Fruit fly (Drosophila melanogaster) whole organism, embryonic: ENCODE data around the gene Nadsyn.
A peak's percentile ranks its signal among the peaks of the same experiment; 100 is the strongest.

Experiments
- CG12299 ChIP-seq: fragments of 200-800 bp; sonication (Bioruptor generic); optimal IDR thresholded peaks from 2 replicates; lab custom pipeline; 2018; ENCODE audit warnings: missing biosample characterization, mild to moderate bottlenecking, missing genetic modification characterization
- CG12942 ChIP-seq: fragments of 200-800 bp; sonication (Bioruptor generic); optimal IDR thresholded peaks from 3 replicates; lab custom pipeline; 2016; ENCODE audit warnings: missing biosample characterization, missing genetic modification characterization
- CG13296 ChIP-seq: fragments of 200-800 bp; sonication (Bioruptor generic); optimal IDR thresholded peaks from 3 replicates; lab custom pipeline; 2018; ENCODE audit warnings: missing biosample characterization, mild to moderate bottlenecking, missing genetic modification characterization
- CG14050 ChIP-seq: fragments of 200-800 bp; sonication (Bioruptor generic); IDR thresholded peaks from 3 replicates; pipeline ENCODE4 v1.3.6; 2022; ENCODE audit warnings: missing biosample characterization, missing genetic modification characterization
- CG14965 ChIP-seq: fragments of 200-800 bp; sonication (Bioruptor generic); optimal IDR thresholded peaks from 2 replicates; lab custom pipeline; 2016; ENCODE audit warnings: missing biosample characterization, missing genetic modification characterization, borderline replicate concordance
- CG15269 ChIP-seq: fragments of 200-800 bp; sonication (Bioruptor generic); optimal IDR thresholded peaks from 2 replicates; lab custom pipeline; 2018; ENCODE audit warnings: missing biosample characterization, mild to moderate bottlenecking, missing genetic modification characterization, moderate library complexity
- CG16813 ChIP-seq: fragments of 200-800 bp; sonication (Bioruptor generic); IDR thresholded peaks from 3 replicates; pipeline ENCODE4 v1.3.6; 2022; ENCODE audit warnings: missing biosample characterization, missing genetic modification characterization; ENCODE audit not compliant: partially characterized antibody
- CG18262 ChIP-seq: fragments of 200-800 bp; optimal IDR thresholded peaks from 3 replicates; lab custom pipeline; 2019; ENCODE audit warnings: missing biosample characterization, mild to moderate bottlenecking, missing genetic modification characterization, moderate library complexity
- CG18764 ChIP-seq: fragments of 200-800 bp; sonication (Bioruptor generic); optimal IDR thresholded peaks from 3 replicates; lab custom pipeline; 2016; ENCODE audit warnings: missing biosample characterization, missing genetic modification characterization
- CG32767 ChIP-seq: fragments of 200-800 bp; sonication (Bioruptor generic); IDR thresholded peaks from 2 replicates; pipeline ENCODE4 v1.3.6; 2022; ENCODE audit warnings: missing biosample characterization, missing genetic modification characterization
- CG34376 ChIP-seq: fragments of 200-800 bp; sonication (Bioruptor generic); optimal IDR thresholded peaks from 2 replicates; lab custom pipeline; 2018; ENCODE audit warnings: missing biosample characterization, mild to moderate bottlenecking, missing genetic modification characterization
- CG3838 ChIP-seq: fragments of 200-800 bp; sonication (Bioruptor generic); optimal IDR thresholded peaks from 3 replicates; lab custom pipeline; 2016; ENCODE audit warnings: missing biosample characterization, missing genetic modification characterization
- CG3995 ChIP-seq: fragments of 200-800 bp; sonication (Bioruptor generic); optimal IDR thresholded peaks from 3 replicates; lab custom pipeline; 2016; ENCODE audit warnings: missing biosample characterization, missing genetic modification characterization
- CG4820 ChIP-seq: fragments of 200-800 bp; sonication (Bioruptor generic); optimal IDR thresholded peaks from 3 replicates; lab custom pipeline; 2016; ENCODE audit warnings: missing biosample characterization, missing genetic modification characterization
- CG6654 ChIP-seq: fragments of 200-800 bp; sonication (Bioruptor generic); optimal IDR thresholded peaks from 2 replicates; lab custom pipeline; 2017; ENCODE audit warnings: missing biosample characterization, mild to moderate bottlenecking, missing genetic modification characterization
- CG9215 ChIP-seq: fragments of 200-800 bp; sonication (Bioruptor generic); IDR thresholded peaks from 2 replicates; pipeline ENCODE4 v1.3.6; 2022; ENCODE audit warnings: missing biosample characterization, missing genetic modification characterization
- D19A ChIP-seq: fragments of 200-800 bp; optimal IDR thresholded peaks from 3 replicates; lab custom pipeline; 2019; ENCODE audit warnings: missing biosample characterization, mild to moderate bottlenecking, missing genetic modification characterization, moderate library complexity
- D19B ChIP-seq: fragments of 200-800 bp; sonication (Bioruptor generic); optimal IDR thresholded peaks from 2 replicates; lab custom pipeline; 2017; ENCODE audit warnings: missing biosample characterization, mild to moderate bottlenecking, missing genetic modification characterization
- Dad ChIP-seq: fragments of 200-800 bp; sonication (Bioruptor generic); optimal IDR thresholded peaks from 3 replicates; lab custom pipeline; 2016; ENCODE audit warnings: missing biosample characterization, missing genetic modification characterization
- Dip3 ChIP-seq: fragments of 200-800 bp; sonication (Bioruptor generic); optimal IDR thresholded peaks from 3 replicates; lab custom pipeline; 2016; ENCODE audit warnings: missing biosample characterization, missing genetic modification characterization
- Fer3 ChIP-seq: fragments of 200-800 bp; sonication (Bioruptor generic); optimal IDR thresholded peaks from 2 replicates; lab custom pipeline; 2018; ENCODE audit warnings: missing biosample characterization, mild to moderate bottlenecking, missing genetic modification characterization, moderate library complexity
- Hand ChIP-seq: fragments of 200-800 bp; sonication (Bioruptor generic); optimal IDR thresholded peaks from 2 replicates; lab custom pipeline; 2017; ENCODE audit warnings: mild to moderate bottlenecking, missing biosample characterization, missing genetic modification reagents, missing genetic modification characterization
- Hr51 ChIP-seq, 2 experiments: fragments of 200-800 bp; sonication (Bioruptor generic); optimal IDR thresholded peaks; 2 replicates in 1 of 2; 3 replicates in 1 of 2; lab custom pipeline; 2016 to 2018; ENCODE audit warnings: missing biosample characterization in 2 of 2, missing genetic modification characterization in 2 of 2, mild to moderate bottlenecking in 1 of 2, moderate library complexity in 1 of 2
- MESR4 ChIP-seq: fragments of 200-800 bp; sonication (Bioruptor generic); optimal IDR thresholded peaks from 2 replicates; lab custom pipeline; 2018; ENCODE audit warnings: missing biosample characterization, mild to moderate bottlenecking, missing genetic modification characterization, moderate library complexity
- MTF-1 ChIP-seq: fragments of 200-800 bp; sonication (Bioruptor generic); optimal IDR thresholded peaks from 2 replicates; lab custom pipeline; 2018; ENCODE audit warnings: missing biosample characterization, mild to moderate bottlenecking, missing genetic modification characterization, borderline replicate concordance
- Oaz ChIP-seq: fragments of 200-800 bp; sonication (Bioruptor generic); IDR thresholded peaks from 2 replicates; pipeline ENCODE4 v1.3.6; 2022; ENCODE audit warnings: missing biosample characterization, missing genetic modification characterization
- Ssrp ChIP-seq: fragments of 200-800 bp; sonication (Bioruptor generic); optimal IDR thresholded peaks from 2 replicates; lab custom pipeline; 2018; ENCODE audit warnings: missing biosample characterization, mild to moderate bottlenecking, missing genetic modification characterization, moderate library complexity
- ato ChIP-seq: fragments of 200-800 bp; sonication (Bioruptor generic); IDR thresholded peaks from 2 replicates; pipeline ENCODE4 v1.3.6; 2022; ENCODE audit warnings: missing biosample characterization, missing genetic modification characterization; ENCODE audit not compliant: partially characterized antibody
- bcd ChIP-seq: fragments of 200-800 bp; sonication (Bioruptor generic); optimal IDR thresholded peaks from 2 replicates; lab custom pipeline; 2017; ENCODE audit warnings: missing biosample characterization, mild to moderate bottlenecking, missing genetic modification characterization
- corto ChIP-seq: fragments of 200-800 bp; sonication (Bioruptor generic); optimal IDR thresholded peaks from 2 replicates; lab custom pipeline; 2016; ENCODE audit warnings: missing biosample characterization, mild to moderate bottlenecking, missing genetic modification characterization, moderate library complexity
- crc ChIP-seq: fragments of 200-800 bp; sonication (Bioruptor generic); optimal IDR thresholded peaks from 2 replicates; lab custom pipeline; 2016; ENCODE audit warnings: missing biosample characterization, missing genetic modification characterization
- da ChIP-seq: fragments of 200-800 bp; sonication (Bioruptor generic); optimal IDR thresholded peaks from 2 replicates; lab custom pipeline; 2016; ENCODE audit warnings: missing biosample characterization, missing genetic modification characterization
- disco-r ChIP-seq: fragments of 200-800 bp; sonication (Bioruptor generic); optimal IDR thresholded peaks from 2 replicates; lab custom pipeline; 2016; ENCODE audit warnings: missing biosample characterization, missing genetic modification characterization
- eve ChIP-seq, 2 experiments: fragments of >200 bp; optimal IDR thresholded peaks; 2 replicates each; lab custom pipeline; 2017; ENCODE audit warnings: missing biosample characterization in 2 of 2, missing genetic modification characterization in 2 of 2
- fd102C ChIP-seq: fragments of 200-800 bp; sonication (Bioruptor generic); optimal IDR thresholded peaks from 2 replicates; lab custom pipeline; 2018; ENCODE audit warnings: missing biosample characterization, mild to moderate bottlenecking, missing genetic modification characterization, moderate library complexity
- fru ChIP-seq: fragments of >200 bp; optimal IDR thresholded peaks from 2 replicates; lab custom pipeline; 2017
- fu2 ChIP-seq: fragments of 200-800 bp; sonication (Bioruptor generic); optimal IDR thresholded peaks from 2 replicates; lab custom pipeline; 2016; ENCODE audit warnings: missing biosample characterization, missing genetic modification characterization
- gcm ChIP-seq: fragments of 200-800 bp; sonication (Bioruptor generic); optimal IDR thresholded peaks from 2 replicates; lab custom pipeline; 2019; ENCODE audit warnings: missing biosample characterization, mild to moderate bottlenecking, missing genetic modification characterization, moderate library complexity
- inv ChIP-seq: fragments of 200-800 bp; sonication (Bioruptor generic); IDR thresholded peaks from 2 replicates; pipeline ENCODE4 v1.3.6; 2022; ENCODE audit warnings: missing biosample characterization, missing genetic modification characterization; ENCODE audit not compliant: partially characterized antibody
- jumu ChIP-seq: fragments of 200-800 bp; sonication (Bioruptor generic); optimal IDR thresholded peaks from 3 replicates; lab custom pipeline; 2016; ENCODE audit warnings: missing biosample characterization, missing genetic modification characterization
- kay ChIP-seq: fragments of 200-800 bp; sonication (Bioruptor generic); optimal IDR thresholded peaks from 2 replicates; lab custom pipeline; 2016; ENCODE audit warnings: missing biosample characterization, missing genetic modification characterization
- sc ChIP-seq, 3 experiments: fragments of >200 bp in 2 of 3; fragments of 200-800 bp in 1 of 3; sonication (Bioruptor generic) in 1 of 3; optimal IDR thresholded peaks; 2 replicates in 2 of 3; 3 replicates in 1 of 3; lab custom pipeline; 2017; ENCODE audit warnings: mild to moderate bottlenecking in 1 of 3, missing biosample characterization in 1 of 3, missing genetic modification characterization in 1 of 3, missing genetic modification reagents in 1 of 3
- sr ChIP-seq: fragments of 200-800 bp; sonication (Bioruptor generic); IDR thresholded peaks from 3 replicates; pipeline ENCODE4 v1.3.6; 2022; ENCODE audit warnings: missing biosample characterization, missing genetic modification characterization
- stwl ChIP-seq: fragments of 200-800 bp; sonication (Bioruptor generic); optimal IDR thresholded peaks from 3 replicates; lab custom pipeline; 2018; ENCODE audit warnings: missing biosample characterization, mild to moderate bottlenecking, missing genetic modification characterization, moderate library complexity
- vnd ChIP-seq: fragments of 200-800 bp; sonication (Bioruptor generic); IDR thresholded peaks from 3 replicates; pipeline ENCODE4 v1.3.6; 2022; ENCODE audit warnings: missing biosample characterization, missing genetic modification characterization; ENCODE audit not compliant: partially characterized antibody
- vvl ChIP-seq: fragments of 200-800 bp; sonication (Bioruptor generic); IDR thresholded peaks from 2 replicates; pipeline ENCODE4 v1.3.6; 2022; ENCODE audit warnings: missing biosample characterization, missing genetic modification characterization
- zf30C ChIP-seq: fragments of 200-800 bp; sonication (Bioruptor generic); optimal IDR thresholded peaks from 3 replicates; lab custom pipeline; 2018; ENCODE audit warnings: missing biosample characterization, mild to moderate bottlenecking, missing genetic modification characterization
- zfh2 ChIP-seq: fragments of 200-800 bp; sonication (Bioruptor generic); optimal IDR thresholded peaks from 2 replicates; lab custom pipeline; 2016; ENCODE audit warnings: missing biosample characterization, missing genetic modification characterization

Gene Nadsyn

DNA sequence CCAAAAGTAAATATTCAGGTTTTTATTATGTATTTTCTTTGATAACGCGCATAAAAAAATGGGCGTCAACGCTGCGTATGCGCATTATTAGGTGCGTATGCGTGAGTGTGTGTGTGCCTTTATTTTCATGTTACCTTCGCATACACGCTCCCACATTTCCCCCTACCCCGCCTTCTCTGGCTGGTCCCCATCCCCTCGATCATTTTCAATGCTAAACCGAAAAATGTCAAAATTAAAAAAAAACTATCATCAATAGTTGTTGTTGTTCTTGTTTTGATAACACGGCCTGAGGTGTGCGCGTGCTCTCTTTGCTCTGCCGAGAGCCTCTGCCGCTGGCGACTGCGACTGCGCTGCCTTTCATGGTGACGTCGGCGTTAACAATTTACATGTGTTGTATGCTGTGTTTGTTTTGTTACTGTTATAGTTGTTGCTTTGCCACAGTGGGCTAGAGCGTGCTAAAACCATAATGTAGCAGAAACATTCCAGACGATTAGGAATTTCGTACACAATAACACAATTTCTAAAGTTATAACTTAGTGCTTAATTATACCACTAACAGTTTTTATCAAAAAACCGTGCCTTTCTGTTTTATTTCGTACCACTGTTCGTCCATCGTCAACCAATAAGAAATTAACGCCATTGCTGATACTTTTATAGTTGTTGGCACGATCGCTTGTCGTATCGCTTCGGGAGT, 77.9 kb downstream of the Nadsyn start (continued):
- TF ChIP-seq fd102C (peak; percentile 76), Dip3 (GFP tag; lab: Kevin White, UChicago) (peak; percentile 98), D19A (peak; percentile 97), Oaz (GFP tag; lab: Robert Waterston, UW) (peak; percentile 99), vvl (GFP tag; lab: Robert Waterston, UW) (peak; percentile 100), zfh2 (GFP tag; lab: Kevin White, UChicago) (peak; percentile 98), Fer3 (tag; lab: Kevin White, UChicago) (peak; percentile 99), crc (GFP tag; lab: Kevin White, UChicago) (peak; percentile 98), sr (peak; percentile 95), ato (GFP tag; lab: Robert Waterston, UW) (peak; percentile 60; the same call in 1 of the 2 replicates), Dad (GFP tag; lab: Kevin White, UChicago) (peak; percentile 98), fu2 (peak; percentile 97), CG9215 (GFP tag; lab: Robert Waterston, UW) (peak; percentile 97), Hr51 (GFP tag; optimal IDR thresholded peaks at IDR 0.05; lab: Kevin White, UChicago) (peak; percentile 98 to 99), CG12299 (tag; lab: Kevin White, UChicago) (peak; percentile 98), eve (GFP tag; optimal IDR thresholded peaks at IDR 0.05; lab: Kevin White, UChicago) (peak in 1 of 2 experiments; percentile 100), bcd (GFP tag; lab: Kevin White, UChicago) (peak; percentile 98), Hand (GFP tag; lab: Kevin White, UChicago) (peak; percentile 97), Ssrp (tag; lab: Kevin White, UChicago) (peak; percentile 98), stwl (tag; lab: Kevin White, UChicago) (peak; percentile 52), gcm (GFP tag; lab: Kevin White, UChicago) (peak; percentile 98), CG4820 (GFP tag; lab: Kevin White, UChicago) (peak; percentile 98), CG18262 (tag; lab: Kevin White, UChicago) (peak; percentile 99), inv (GFP tag; lab: Robert Waterston, UW) (peak; percentile 58), CG32767 (GFP tag; lab: Robert Waterston, UW) (peak; percentile 98), MTF-1 (peak; percentile 97), CG16813 (peak; percentile 60), CG14050 (GFP tag; lab: Robert Waterston, UW) (peak; percentile 98), sc (optimal IDR thresholded peaks at IDR 0.05; lab: Kevin White, UChicago) (no peak), sc (GFP tag; optimal IDR thresholded peaks at IDR 0.05; lab: Kevin White, UChicago) (peak; percentile 98), CG6654 (peak; percentile 92), zf30C (GFP tag; lab: Kevin White, UChicago) (no peak), corto (GFP tag; lab: Kevin White, UChicago) (peak; percentile 70), CG3838 (peak; percentile 97), CG18764 (peak; percentile 98), CG34376 (GFP tag; lab: Kevin White, UChicago) (peak; percentile 98), D19B (peak; percentile 93), jumu (GFP tag; lab: Kevin White, UChicago) (peak; percentile 99), CG13296 (GFP tag; lab: Kevin White, UChicago) (peak; percentile 99), vnd (GFP tag; lab: Robert Waterston, UW) (peak; percentile 44; the same call in 1 of the 3 replicates), disco-r (GFP tag; lab: Kevin White, UChicago) (peak; percentile 98), CG3995 (GFP tag; lab: Kevin White, UChicago) (peak; percentile 80), CG12942 (GFP tag; lab: Kevin White, UChicago) (peak; percentile 97), fru (lab: Kevin White, UChicago) (no peak), da (GFP tag; lab: Kevin White, UChicago) (peak; percentile 97), CG15269 (tag; lab: Kevin White, UChicago) (peak; percentile 99), MESR4 (GFP tag; lab: Kevin White, UChicago) (peak; percentile 74), CG14965 (GFP tag; lab: Kevin White, UChicago) (peak; percentile 91), kay (GFP tag; lab: Kevin White, UChicago) (peak; percentile 97)
